Worm (Caenorhabditis elegans) whole organism, young adult: ENCODE measurements around the gene cyp-37A1.
A peak's percentile ranks its signal among the peaks of the same experiment; 100 is the strongest.

Experiments
- B0261.1 ChIP-seq: sonication (generic microtip); optimal IDR thresholded peaks from 2 replicates; lab custom pipeline; 2016; ENCODE audit warnings: mild to moderate bottlenecking, missing genetic modification characterization, moderate library complexity, missing compliant biosample characterization
- B0336.3 ChIP-seq: fragments of 200-800 bp; sonication (Bioruptor generic); IDR thresholded peaks from 2 replicates; pipeline ENCODE4 v1.3.6; 2022; ENCODE audit warnings: missing genetic modification characterization, missing compliant biosample characterization
- C06A6.2 ChIP-seq: fragments of 200-800 bp; sonication (Bioruptor generic); conservative IDR thresholded peaks from 2 replicates; pipeline ENCODE4 v1.3.6; 2022; ENCODE audit warnings: missing genetic modification characterization, missing compliant biosample characterization
- F37B4.10 ChIP-seq: fragments of 200-800 bp; sonication (Bioruptor generic); IDR thresholded peaks from 2 replicates; pipeline ENCODE4 v1.3.6; 2022; ENCODE audit warnings: missing genetic modification characterization, missing compliant biosample characterization
- K11D2.4 ChIP-seq: fragments of 200-800 bp; sonication (Bioruptor generic); IDR thresholded peaks from 2 replicates; pipeline ENCODE4 v1.3.6; 2022; ENCODE audit warnings: missing genetic modification reagents, missing genetic modification characterization, missing compliant biosample characterization
- T07F8.4 ChIP-seq: sonication (generic microtip); optimal IDR thresholded peaks from 2 replicates; lab custom pipeline; 2016; ENCODE audit warnings: mild to moderate bottlenecking, missing genetic modification characterization, moderate library complexity, missing compliant biosample characterization
- akir-1 ChIP-seq: fragments of 200-800 bp; sonication (Bioruptor generic); optimal IDR thresholded peaks from 2 replicates; lab custom pipeline; 2018; ENCODE audit warnings: mild to moderate bottlenecking, missing genetic modification characterization, moderate library complexity, missing compliant biosample characterization
- attf-5 ChIP-seq: fragments of 200-800 bp; sonication (Bioruptor generic); optimal IDR thresholded peaks from 2 replicates; lab custom pipeline; 2018; ENCODE audit warnings: mild to moderate bottlenecking, missing genetic modification characterization, missing compliant biosample characterization
- ccch-3 ChIP-seq: fragments of 200-800 bp; sonication (Bioruptor generic); optimal IDR thresholded peaks from 2 replicates; lab custom pipeline; 2018; ENCODE audit warnings: mild to moderate bottlenecking, missing genetic modification characterization, missing compliant biosample characterization
- ceh-40 ChIP-seq: fragments of 200-800 bp; sonication (Bioruptor generic); IDR thresholded peaks from 2 replicates; pipeline ENCODE4 v1.3.6; 2022; ENCODE audit warnings: missing genetic modification characterization, missing compliant biosample characterization
- ceh-91 ChIP-seq: fragments of 200-800 bp; sonication (Bioruptor generic); IDR thresholded peaks from 2 replicates; pipeline ENCODE4 v1.3.6; 2022; ENCODE audit warnings: missing genetic modification reagents, missing genetic modification characterization, missing compliant biosample characterization
- egl-44 ChIP-seq: fragments of 200-800 bp; sonication (Bioruptor generic); IDR thresholded peaks from 2 replicates; pipeline ENCODE4 v1.3.6; 2022; ENCODE audit warnings: missing genetic modification reagents, missing genetic modification characterization, missing compliant biosample characterization
- gei-17 ChIP-seq: fragments of 200-800 bp; sonication (Bioruptor generic); optimal IDR thresholded peaks from 2 replicates; lab custom pipeline; 2018; ENCODE audit warnings: mild to moderate bottlenecking, missing genetic modification characterization, missing compliant biosample characterization
- hlh-26 ChIP-seq: fragments of 200-800 bp; sonication (Bioruptor generic); conservative IDR thresholded peaks from 2 replicates; pipeline ENCODE4 v1.3.6; 2022; ENCODE audit warnings: missing genetic modification reagents, missing genetic modification characterization, missing compliant biosample characterization
- hmg-1.2 ChIP-seq: fragments of 200-800 bp; sonication (Bioruptor generic); IDR thresholded peaks from 2 replicates; pipeline ENCODE4 v1.3.6; 2022; ENCODE audit warnings: missing genetic modification reagents, missing genetic modification characterization, missing compliant biosample characterization
- hsf-1 ChIP-seq: fragments of 200-800 bp; sonication (Bioruptor generic); IDR thresholded peaks from 2 replicates; pipeline ENCODE4 v1.3.6; 2022; ENCODE audit warnings: missing genetic modification reagents, missing genetic modification characterization, missing compliant biosample characterization
- lag-1 ChIP-seq: fragments of 200-800 bp; sonication (Bioruptor generic); IDR thresholded peaks from 2 replicates; pipeline ENCODE4 v1.3.6; 2022; ENCODE audit warnings: missing genetic modification reagents, missing genetic modification characterization, missing compliant biosample characterization
- lin-35 ChIP-seq, 3 experiments: fragments of 150-350 bp in 2 of 3; sonication (generic microtip) in 1 of 3; optimal IDR thresholded peaks; 2 replicates each; lab custom pipeline; 2014 to 2018; ENCODE audit warnings: missing biosample characterization in 3 of 3, missing genetic modification characterization in 3 of 3, missing genetic modification reagents in 3 of 3
- lin-54 ChIP-seq: fragments of 200-800 bp; sonication (Bioruptor generic); optimal IDR thresholded peaks from 2 replicates; lab custom pipeline; 2018; ENCODE audit warnings: mild to moderate bottlenecking, missing genetic modification characterization, missing compliant biosample characterization
- lsy-27 ChIP-seq: sonication (generic microtip); optimal IDR thresholded peaks from 2 replicates; lab custom pipeline; 2017; ENCODE audit warnings: missing genetic modification characterization, mild to moderate bottlenecking, missing compliant biosample characterization, antibody characterized with exemption, missing genotype, borderline replicate concordance; ENCODE audit not compliant: insufficient read depth
- madf-6 ChIP-seq: fragments of 200-800 bp; sonication (Bioruptor generic); IDR thresholded peaks from 2 replicates; pipeline ENCODE4 v1.3.6; 2022; ENCODE audit warnings: missing genetic modification reagents, missing genetic modification characterization, missing compliant biosample characterization
- mcd-1 ChIP-seq: fragments of 200-800 bp; sonication (Bioruptor generic); IDR thresholded peaks from 2 replicates; pipeline ENCODE4 v1.3.6; 2022; ENCODE audit warnings: missing genetic modification reagents, missing genetic modification characterization, missing compliant biosample characterization
- mes-4 ChIP-seq: sonication (generic microtip); optimal IDR thresholded peaks from 2 replicates; lab custom pipeline; 2016; ENCODE audit warnings: missing genotype, missing genetic modification characterization, missing compliant biosample characterization
- nfya-2 ChIP-seq: fragments of 200-800 bp; sonication (Bioruptor generic); IDR thresholded peaks from 2 replicates; pipeline ENCODE4 v1.3.6; 2022; ENCODE audit warnings: missing genetic modification reagents, missing genetic modification characterization, missing compliant biosample characterization
- nhr-27 ChIP-seq: fragments of 200-800 bp; sonication (Bioruptor generic); optimal IDR thresholded peaks from 2 replicates; lab custom pipeline; 2018; ENCODE audit warnings: mild to moderate bottlenecking, missing genetic modification characterization, moderate library complexity, missing compliant biosample characterization
- rpc-1 ChIP-seq, 2 experiments: fragments of 150-350 bp in 1 of 2; sonication (generic microtip) in 1 of 2; optimal IDR thresholded peaks; 2 replicates each; lab custom pipeline; 2014 to 2018; ENCODE audit warnings: missing biosample characterization in 1 of 2, missing genetic modification characterization in 1 of 2, missing genetic modification reagents in 1 of 2, missing genotype in 1 of 2
- snpc-1.3 ChIP-seq: sonication (generic microtip); optimal IDR thresholded peaks from 2 replicates; lab custom pipeline; 2017; ENCODE audit warnings: missing genetic modification characterization, mild to moderate bottlenecking, missing compliant biosample characterization, antibody characterized with exemption, moderate library complexity, missing genotype, missing genetic modification reagents; ENCODE audit not compliant: insufficient read depth
- snpc-3.4 ChIP-seq: sonication (generic microtip); optimal IDR thresholded peaks from 2 replicates; lab custom pipeline; 2017; ENCODE audit warnings: missing genetic modification characterization, mild to moderate bottlenecking, missing compliant biosample characterization, antibody characterized with exemption, moderate library complexity, missing genotype, missing genetic modification reagents
- tbx-9 ChIP-seq: sonication (generic microtip); optimal IDR thresholded peaks from 2 replicates; lab custom pipeline; 2016; ENCODE audit warnings: borderline replicate concordance, missing genetic modification characterization, inconsistent platforms, missing compliant biosample characterization
- unc-62 ChIP-seq: fragments of 150-350 bp; optimal IDR thresholded peaks from 2 replicates; lab custom pipeline; 2014; ENCODE audit warnings: missing biosample characterization, missing genetic modification reagents, missing genetic modification characterization
- zfh-2 ChIP-seq: fragments of 200-800 bp; sonication (Bioruptor generic); conservative IDR thresholded peaks from 2 replicates; pipeline ENCODE4 v1.3.6; 2022; ENCODE audit warnings: missing genetic modification reagents, missing genetic modification characterization, missing compliant biosample characterization
- zim-3 ChIP-seq: sonication (generic microtip); optimal IDR thresholded peaks from 2 replicates; lab custom pipeline; 2017; ENCODE audit warnings: mild to moderate bottlenecking, missing genetic modification characterization, moderate library complexity, missing compliant biosample characterization
- ztf-25 ChIP-seq: fragments of 200-800 bp; sonication (Bioruptor generic); IDR thresholded peaks from 2 replicates; pipeline ENCODE4 v1.3.6; 2022; ENCODE audit warnings: missing genetic modification reagents, missing genetic modification characterization, missing compliant biosample characterization
- ztf-3 ChIP-seq: fragments of 200-800 bp; sonication (Bioruptor generic); optimal IDR thresholded peaks from 2 replicates; lab custom pipeline; 2018; ENCODE audit warnings: mild to moderate bottlenecking, missing genetic modification characterization, missing compliant biosample characterization

Gene cyp-37A1

DNA sequence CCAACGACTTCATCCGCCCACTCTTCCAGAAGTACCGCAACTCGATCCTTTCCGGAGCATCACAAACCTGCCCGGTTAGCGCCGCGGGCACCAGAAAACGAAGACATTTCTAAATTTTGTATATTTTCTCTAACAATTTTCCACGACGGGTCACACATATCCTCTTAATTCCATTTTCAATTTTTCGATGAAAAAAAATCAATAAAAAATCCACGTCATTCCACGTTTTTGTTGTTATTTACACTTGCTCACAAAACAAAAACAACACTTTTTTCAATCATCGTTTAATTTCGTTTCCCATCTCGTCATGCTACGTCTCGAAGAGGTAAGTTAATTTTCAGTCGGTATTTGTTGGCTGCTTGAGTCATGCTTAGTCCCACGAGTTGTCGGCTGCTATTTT is 8.4 kb downstream of the cyp-37A1 start, which contains the start of gene F01D5.7:
Gene F01D5.7, plus strand, starts transcription at position 301 of the 400 bp plus-strand sequence.
- no peak for TF ChIP-seq unc-62
- no peak for TF ChIP-seq F37B4.10 (GFP tag; lab: Robert Waterston, UW)
- no peak for TF ChIP-seq lin-54 (GFP tag; lab: Kevin White, UChicago)
- no peak for TF ChIP-seq ztf-3 (GFP tag; lab: Kevin White, UChicago)
- no peak for TF ChIP-seq mcd-1 (GFP tag; lab: Robert Waterston, UW)
- no peak for TF ChIP-seq zim-3 (tag; lab: Kevin White, UChicago)
- TF ChIP-seq nfya-2: no peak
- TF ChIP-seq hmg-1.2: no peak

DNA sequence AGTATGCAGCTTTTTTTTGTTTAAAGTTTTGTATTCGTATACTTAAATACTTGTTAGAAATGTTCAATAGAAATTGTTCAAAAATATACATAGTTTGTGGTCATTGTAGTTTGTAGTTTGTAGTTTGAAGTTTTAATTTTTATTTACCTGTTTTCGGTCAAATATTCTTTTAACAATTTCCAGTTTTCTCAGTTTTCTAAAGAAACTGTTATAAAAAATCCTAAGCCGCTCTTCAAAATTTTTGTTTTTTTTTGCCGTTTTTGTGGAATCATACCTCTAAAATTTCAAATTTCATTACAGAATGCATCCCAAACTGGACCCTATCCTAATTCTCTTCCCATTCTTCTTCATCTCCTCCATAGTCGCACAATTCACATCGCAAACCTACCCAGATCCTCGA is 10.6 kb downstream of the cyp-37A1 start, which contains the start of gene F01D5.6:
Gene F01D5.6, plus strand, starts transcription at position 301 of the 400 bp plus-strand sequence.
- TF ChIP-seq ztf-3 (GFP tag; lab: Kevin White, UChicago) (no peak), madf-6 (GFP tag; lab: Robert Waterston, UW) (no peak), lsy-27 (tag; lab: Kevin White, UChicago) (no peak), B0336.3 (no peak), snpc-1.3 (tag; lab: Kevin White, UChicago) (no peak), akir-1 (GFP tag; lab: Kevin White, UChicago) (no peak), ccch-3 (GFP tag; lab: Kevin White, UChicago) (no peak), ceh-91 (GFP tag; lab: Robert Waterston, UW) (no peak), egl-44 (GFP tag; lab: Robert Waterston, UW) (no peak), rpc-1 (optimal IDR thresholded peaks at IDR 0.05; lab: Kevin White, UChicago) (no peak), rpc-1 (tag; optimal IDR thresholded peaks at IDR 0.05; lab: Kevin White, UChicago) (no peak), B0261.1 (tag; lab: Kevin White, UChicago) (no peak), lin-54 (GFP tag; lab: Kevin White, UChicago) (no peak), K11D2.4 (no peak), nhr-27 (tag; lab: Kevin White, UChicago) (no peak), hsf-1 (no peak), ztf-25 (GFP tag; lab: Robert Waterston, UW) (no peak), lin-35 (GFP tag; optimal IDR thresholded peaks at IDR 0.05; lab: Kevin White, UChicago) (no peak)

DNA sequence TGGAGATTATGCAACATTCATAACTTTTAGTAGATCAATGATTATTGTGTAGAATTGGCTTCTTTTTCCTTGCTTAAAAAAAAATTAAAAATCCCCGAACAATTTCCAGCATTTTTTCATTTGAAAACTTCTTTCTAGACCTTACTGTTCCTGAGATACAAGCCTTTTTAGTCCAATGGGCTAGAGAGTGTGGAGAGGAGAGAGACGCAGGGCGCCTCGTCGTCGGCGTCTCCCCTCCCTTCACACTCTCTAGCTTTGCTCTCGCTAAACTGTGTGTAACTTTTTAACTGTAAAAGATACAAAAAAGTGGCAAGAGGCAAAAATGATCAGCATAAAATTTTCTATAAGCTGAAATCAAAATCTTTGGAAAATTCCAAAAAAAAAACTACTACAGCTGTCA is 11.6 kb downstream of the cyp-37A1 start:
- TF ChIP-seq gei-17 (GFP tag; lab: Kevin White, UChicago): no peak
- no peak for TF ChIP-seq attf-5 (GFP tag; lab: Kevin White, UChicago)
- TF ChIP-seq snpc-3.4: no peak
- peak; percentile 62 for TF ChIP-seq hmg-1.2
- no peak for TF ChIP-seq lsy-27 (tag; lab: Kevin White, UChicago)
- TF ChIP-seq C06A6.2 (GFP tag; lab: Robert Waterston, UW): no peak
- no peak for TF ChIP-seq lag-1 (GFP tag; lab: Robert Waterston, UW)
- TF ChIP-seq madf-6 (GFP tag; lab: Robert Waterston, UW): no peak

DNA sequence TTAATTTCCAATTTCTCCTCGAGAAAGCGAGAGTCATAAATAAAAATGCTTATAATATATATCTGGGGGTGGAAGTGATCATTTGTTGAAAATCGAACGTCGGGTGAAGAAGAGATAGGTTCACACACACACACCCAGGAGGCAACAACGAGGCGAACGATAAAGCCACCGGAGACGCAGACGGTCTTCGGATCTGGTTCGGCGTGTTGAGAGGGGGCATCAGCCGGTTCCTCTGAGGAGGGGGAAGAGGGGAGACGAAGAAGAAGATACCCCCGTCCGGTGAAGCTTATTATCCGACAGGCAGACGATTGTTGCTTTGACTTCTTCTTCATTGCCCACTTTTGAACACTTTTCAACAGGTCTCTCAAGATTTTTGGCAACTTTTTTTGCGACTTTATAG is 12.0 kb downstream of the cyp-37A1 start:
- TF ChIP-seq ceh-40 (no peak), mes-4 (tag; lab: Kevin White, UChicago) (no peak), hlh-26 (GFP tag; lab: Robert Waterston, UW) (no peak), T07F8.4 (tag; lab: Kevin White, UChicago) (no peak), tbx-9 (tag; lab: Kevin White, UChicago) (no peak), akir-1 (GFP tag; lab: Kevin White, UChicago) (no peak), zfh-2 (GFP tag; lab: Robert Waterston, UW) (no peak; the same call in 1 of the 2 replicates), nhr-27 (tag; lab: Kevin White, UChicago) (no peak)
